Worm (Caenorhabditis elegans): ENCODE results near the gene apc-17.

The apc-17 gene

ce11 chrII:11107828-11108227, at the start of gene apc-17:
TSS of gene apc-17 (plus strand) at chrII:11108128.
- TF ChIP-seq ceh-82 (tag; optimal IDR thresholded peaks at IDR 0.05) (no peak), ceh-9 (tag; optimal IDR thresholded peaks at IDR 0.05) (no peak), nhr-25 (tag; optimal IDR thresholded peaks at IDR 0.05) (no peak), nhr-28 (tag; optimal IDR thresholded peaks at IDR 0.05) (no peak), lsy-12 (tag; optimal IDR thresholded peaks at IDR 0.05) (no peak), ceh-16 (tag; optimal IDR thresholded peaks at IDR 0.05) (no peak), fkh-2 (tag; optimal IDR thresholded peaks at IDR 0.05) (no peak), eor-1 (tag; optimal IDR thresholded peaks at IDR 0.05) (no peak), ZK546.5 (tag; optimal IDR thresholded peaks at IDR 0.05) (no peak), elt-2 (tag; optimal IDR thresholded peaks at IDR 0.05) (no peak)

ce11 chrII:11064191-11064695, 43.7 kb upstream of the apc-17 start:
- no peak for TF ChIP-seq mml-1 (tag; optimal IDR thresholded peaks at IDR 0.05)
- TF ChIP-seq elt-2 (tag; optimal IDR thresholded peaks at IDR 0.05), result no peak
- TF ChIP-seq zag-1 (tag; optimal IDR thresholded peaks at IDR 0.05), result no peak
- no peak for TF ChIP-seq nhr-23 (tag; optimal IDR thresholded peaks at IDR 0.05)
- no peak for TF ChIP-seq fos-1 (tag; optimal IDR thresholded peaks at IDR 0.05)
- TF ChIP-seq mdl-1 (tag; optimal IDR thresholded peaks at IDR 0.05), result no peak
- no peak for TF ChIP-seq eor-1 (tag; optimal IDR thresholded peaks at IDR 0.05)
- no peak for TF ChIP-seq lin-39 (tag; optimal IDR thresholded peaks at IDR 0.05)
- TF ChIP-seq aly-2 (tag; optimal IDR thresholded peaks at IDR 0.05), result no peak
- TF ChIP-seq sea-2 (GFP tag; optimal IDR thresholded peaks at IDR 0.05), result no peak
- TF ChIP-seq nhr-77 (tag; optimal IDR thresholded peaks at IDR 0.05), result no peak
- TF ChIP-seq ztf-4 (tag; optimal IDR thresholded peaks at IDR 0.05), result no peak
- TF ChIP-seq elt-1 (tag; optimal IDR thresholded peaks at IDR 0.05), result no peak
- no peak for TF ChIP-seq daf-12 (tag; optimal IDR thresholded peaks at IDR 0.05)
- no peak for TF ChIP-seq hmg-11 (tag; optimal IDR thresholded peaks at IDR 0.05)

- TF ChIP-seq nhr-77 (tag; optimal IDR thresholded peaks at IDR 0.05) (no peak), egl-5 (tag; optimal IDR thresholded peaks at IDR 0.05) (no peak), fos-1 (tag; optimal IDR thresholded peaks at IDR 0.05) (no peak), ztf-4 (tag; optimal IDR thresholded peaks at IDR 0.05) (no peak), mml-1 (tag; optimal IDR thresholded peaks at IDR 0.05) (no peak), ceh-9 (tag; optimal IDR thresholded peaks at IDR 0.05) (no peak), pqm-1 (tag; optimal IDR thresholded peaks at IDR 0.05) (no peak), nhr-23 (tag; optimal IDR thresholded peaks at IDR 0.05) (no peak), sea-2 (GFP tag; optimal IDR thresholded peaks at IDR 0.05) (no peak), nhr-237 (tag; optimal IDR thresholded peaks at IDR 0.05) (no peak), lin-39 (tag; optimal IDR thresholded peaks at IDR 0.05) (no peak), R02D3.7 (tag; optimal IDR thresholded peaks at IDR 0.05) (no peak), daf-12 (tag; optimal IDR thresholded peaks at IDR 0.05) (no peak), nfya-1 (tag; optimal IDR thresholded peaks at IDR 0.05; ENCODE audit: insufficient read depth) (no peak), nhr-25 (tag; optimal IDR thresholded peaks at IDR 0.05) (no peak), nhr-67 (tag; optimal IDR thresholded peaks at IDR 0.05) (no peak)
Measured at ce11 chrII:11072565-11072964, 35.4 kb upstream of the apc-17 start.

ce11 chrII:11076550-11076949, 31.4 kb upstream of the apc-17 start:
- TF ChIP-seq nhr-76 (tag; optimal IDR thresholded peaks at IDR 0.05) (no peak), nhr-25 (tag; optimal IDR thresholded peaks at IDR 0.05) (peak; percentile 12), elt-1 (tag; optimal IDR thresholded peaks at IDR 0.05) (peak; percentile 82), fkh-2 (tag; optimal IDR thresholded peaks at IDR 0.05) (no peak)

- TF ChIP-seq unc-62 (GFP tag; optimal IDR thresholded peaks at IDR 0.05) (no peak), ceh-82 (tag; optimal IDR thresholded peaks at IDR 0.05) (no peak), lin-15B (tag; optimal IDR thresholded peaks at IDR 0.05) (no peak), nhr-43 (tag; optimal IDR thresholded peaks at IDR 0.05; ENCODE audit: poor library complexity, severe bottlenecking) (no peak), nhr-23 (tag; optimal IDR thresholded peaks at IDR 0.05) (no peak), daf-12 (tag; optimal IDR thresholded peaks at IDR 0.05) (no peak), elt-2 (tag; optimal IDR thresholded peaks at IDR 0.05) (no peak), eor-1 (tag; optimal IDR thresholded peaks at IDR 0.05) (no peak), nhr-76 (tag; optimal IDR thresholded peaks at IDR 0.05) (no peak)
Measured at ce11 chrII:11086770-11087169, 21.2 kb upstream of the apc-17 start.

All from whole organism, L3 larva.